Worm (Caenorhabditis elegans): ENCODE data around the gene nhr-285.

DNA sequence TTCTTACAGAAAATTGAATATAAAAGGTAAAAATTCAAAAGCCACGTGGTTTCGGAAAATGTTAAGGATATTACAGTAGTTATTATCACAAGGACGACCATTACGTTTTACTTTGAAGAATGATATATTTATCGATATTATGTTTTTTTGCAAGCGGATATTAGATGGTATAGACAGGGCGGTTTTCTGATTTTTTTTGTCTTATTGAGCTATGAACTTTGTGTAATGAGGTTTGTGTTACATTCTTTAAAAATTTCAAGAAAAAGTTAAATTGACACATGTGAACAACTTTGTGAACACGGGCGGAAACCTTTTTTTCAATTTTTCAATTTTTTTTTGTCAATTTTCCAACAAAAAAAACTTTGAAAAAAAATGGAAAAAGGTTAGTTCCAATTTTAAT is 45.8 kb upstream of the nhr-285 start, which contains the start of gene srbc-50:
- TF ChIP-seq atf-7 (tag; optimal IDR thresholded peaks at IDR 0.05), result no peak
- no peak for TF ChIP-seq ama-1 (optimal IDR thresholded peaks at IDR 0.05)
- TF ChIP-seq ama-1 (GFP tag; optimal IDR thresholded peaks at IDR 0.05), result no peak
- no peak for TF ChIP-seq snpc-1.3 (tag; optimal IDR thresholded peaks at IDR 0.05; ENCODE audit: insufficient read depth)
- no peak for TF ChIP-seq mel-28 (tag; optimal IDR thresholded peaks at IDR 0.05; ENCODE audit: borderline replicate concordance)
- no peak for TF ChIP-seq egrh-3 (GFP tag; IDR thresholded peaks at IDR 0.05)
- TF ChIP-seq egl-18 (GFP tag; IDR thresholded peaks at IDR 0.05), result no peak
- no peak for TF ChIP-seq unc-62 (GFP tag; optimal IDR thresholded peaks at IDR 0.05)
- TF ChIP-seq attf-5 (GFP tag; optimal IDR thresholded peaks at IDR 0.05), result no peak

All from whole organism, young adult.